Worm (Caenorhabditis elegans): ENCODE data around the gene phy-4.

phy-4 gene

ce11 chrV:19522551-19523137, 9.2 kb upstream of the phy-4 start:
- peak; percentile 69 for TF ChIP-seq ceh-27 (GFP tag; optimal IDR thresholded peaks at IDR 0.05)
- TF ChIP-seq sea-2 (GFP tag; IDR thresholded peaks at IDR 0.05), result 0 out of 2 replicates have a peak, but pooled peaks have one; percentile 42
- peak; percentile 41; the same call in 1 of the 2 replicates for TF ChIP-seq let-526 (GFP tag; IDR thresholded peaks at IDR 0.05)
- TF ChIP-seq F52B5.7 (tag; optimal IDR thresholded peaks at IDR 0.05), result peak; percentile 67
- peak; percentile 88 for TF ChIP-seq ekl-4 (GFP tag; IDR thresholded peaks at IDR 0.05)
- TF ChIP-seq lin-54 (GFP tag; optimal IDR thresholded peaks at IDR 0.05), result peak; percentile 67
- peak; percentile 38 for TF ChIP-seq ZK185.1 (tag; optimal IDR thresholded peaks at IDR 0.05; ENCODE audit: poor library complexity, severe bottlenecking)
- TF ChIP-seq nfya-2 (GFP tag; IDR thresholded peaks at IDR 0.05), result no peak
- TF ChIP-seq T07F8.4 (tag; optimal IDR thresholded peaks at IDR 0.05), result peak; percentile 34
- no peak for TF ChIP-seq ztf-25 (GFP tag; IDR thresholded peaks at IDR 0.05)
- no peak for TF ChIP-seq akir-1 (GFP tag; optimal IDR thresholded peaks at IDR 0.05)
- peak; percentile 44 for TF ChIP-seq die-1 (tag; optimal IDR thresholded peaks at IDR 0.05)
- no peak for TF ChIP-seq Y79H2A.3 (GFP tag; conservative IDR thresholded peaks at IDR 0.05)
- TF ChIP-seq rcor-1 (GFP tag; IDR thresholded peaks at IDR 0.05), result peak; percentile 60; the same call in 1 of the 2 replicates
- TF ChIP-seq lin-26 (GFP tag; IDR thresholded peaks at IDR 0.05), result peak; percentile 48; the same call in 1 of the 2 replicates
- TF ChIP-seq D2030.7 (GFP tag; IDR thresholded peaks at IDR 0.05), result no peak
- peak; percentile 33; the same call in 1 of the 2 replicates for TF ChIP-seq egrh-3 (GFP tag; IDR thresholded peaks at IDR 0.05)
- TF ChIP-seq bed-1 (GFP tag; IDR thresholded peaks at IDR 0.05), result no peak
- no peak for TF ChIP-seq C17E4.6 (GFP tag; IDR thresholded peaks at IDR 0.05)
- TF ChIP-seq mes-4 (tag; optimal IDR thresholded peaks at IDR 0.05), result no peak
- TF ChIP-seq tlf-1 (GFP tag; optimal IDR thresholded peaks at IDR 0.05), result peak; percentile 45
- TF ChIP-seq Y53F4B.3 (GFP tag; IDR thresholded peaks at IDR 0.05), result no peak
- peak; percentile 85 for TF ChIP-seq K12H6.12 (tag; optimal IDR thresholded peaks at IDR 0.05)
- peak; percentile 78; the same call in 1 of the 2 replicates for TF ChIP-seq B0336.3 (GFP tag; IDR thresholded peaks at IDR 0.05)
- TF ChIP-seq F23B12.7 (tag; optimal IDR thresholded peaks at IDR 0.05; ENCODE audit: insufficient read depth), result no peak
- TF ChIP-seq dox-1 (GFP tag; IDR thresholded peaks at IDR 0.05), result peak; percentile 83
- no peak for TF ChIP-seq unc-130 (GFP tag; optimal IDR thresholded peaks at IDR 0.05)
- peak; percentile 68 for TF ChIP-seq tbp1 (GFP tag; optimal IDR thresholded peaks at IDR 0.05)
- no peak for TF ChIP-seq ceh-79 (tag; optimal IDR thresholded peaks at IDR 0.05)
- TF ChIP-seq cebp-1 (GFP tag; IDR thresholded peaks at IDR 0.05), result no peak; the same call in 1 of the 2 replicates
- peak; percentile 82 for TF ChIP-seq cebp-1 (tag; optimal IDR thresholded peaks at IDR 0.05)
- TF ChIP-seq lir-1 (GFP tag; conservative IDR thresholded peaks at IDR 0.05), result peak; percentile 44; the same call in 1 of the 2 replicates
- peak; percentile 38; the same call in 1 of the 2 replicates for TF ChIP-seq madf-6 (GFP tag; IDR thresholded peaks at IDR 0.05)
- peak; percentile 98 for TF ChIP-seq hmg-1.2 (GFP tag; IDR thresholded peaks at IDR 0.05)
- no peak for TF ChIP-seq ccch-3 (GFP tag; optimal IDR thresholded peaks at IDR 0.05)
- 0 out of 2 replicates have a peak, but pooled peaks have one; percentile 72 for TF ChIP-seq Y56A3A.18 (GFP tag; IDR thresholded peaks at IDR 0.05)
- TF ChIP-seq snpc-1.3 (tag; optimal IDR thresholded peaks at IDR 0.05; ENCODE audit: insufficient read depth), result no peak
- no peak for TF ChIP-seq aptf-2 (GFP tag; conservative IDR thresholded peaks at IDR 0.05)
- TF ChIP-seq T26A5.8 (tag; optimal IDR thresholded peaks at IDR 0.05), result no peak
- TF ChIP-seq xnd-1 (tag; optimal IDR thresholded peaks at IDR 0.05), result no peak
- TF ChIP-seq hlh-12 (tag; optimal IDR thresholded peaks at IDR 0.05), result no peak
- peak; percentile 66 for TF ChIP-seq repo-1 (tag; optimal IDR thresholded peaks at IDR 0.05)
- TF ChIP-seq madf-10 (tag; optimal IDR thresholded peaks at IDR 0.05), result peak; percentile 56
- no peak for TF ChIP-seq mxl-1 (tag; optimal IDR thresholded peaks at IDR 0.05)
- TF ChIP-seq ztf-3 (GFP tag; optimal IDR thresholded peaks at IDR 0.05), result peak; percentile 84
- peak; percentile 70; the same call in 1 of the 2 replicates for TF ChIP-seq mcd-1 (GFP tag; IDR thresholded peaks at IDR 0.05)
- TF ChIP-seq F33H1.4 (GFP tag; IDR thresholded peaks at IDR 0.05), result no peak
- TF ChIP-seq F10E7.11 (tag; optimal IDR thresholded peaks at IDR 0.05), result peak; percentile 50

Measured in whole organism, young adult.